Worm (Caenorhabditis elegans) whole organism, L3 larva: Measurements from ENCODE around the gene F10E7.9.

Experiments used
- R02D3.7 ChIP-seq: fragments of 150-350 bp; optimal IDR thresholded peaks from 2 replicates; lab custom pipeline; 2014; ENCODE audit warnings: missing biosample characterization, missing genetic modification characterization
- ZK546.5 ChIP-seq: sonication (generic microtip); optimal IDR thresholded peaks from 2 replicates; lab custom pipeline; 2017; ENCODE audit warnings: missing biosample characterization, missing genetic modification characterization
- aly-2 ChIP-seq: fragments of 150-350 bp; optimal IDR thresholded peaks from 2 replicates; lab custom pipeline; 2014; ENCODE audit warnings: missing biosample characterization, missing genetic modification characterization
- ama-1 ChIP-seq: fragments of 150-350 bp; optimal IDR thresholded peaks from 2 replicates; lab custom pipeline; 2018
- ceh-16 ChIP-seq: sonication (generic microtip); optimal IDR thresholded peaks from 2 replicates; lab custom pipeline; 2017; ENCODE audit warnings: missing biosample characterization, missing genetic modification characterization
- ceh-28 ChIP-seq: fragments of 150-350 bp; optimal IDR thresholded peaks from 2 replicates; lab custom pipeline; 2014; ENCODE audit warnings: missing biosample characterization, missing genetic modification reagents, missing genetic modification characterization
- ceh-82 ChIP-seq: fragments of 150-350 bp; optimal IDR thresholded peaks from 2 replicates; lab custom pipeline; 2014; ENCODE audit warnings: missing biosample characterization, missing genetic modification characterization
- ceh-9 ChIP-seq: sonication (generic microtip); optimal IDR thresholded peaks from 2 replicates; lab custom pipeline; 2018; ENCODE audit warnings: missing biosample characterization, missing genetic modification characterization
- daf-12 ChIP-seq: fragments of 150-350 bp; optimal IDR thresholded peaks from 2 replicates; lab custom pipeline; 2014; ENCODE audit warnings: missing biosample characterization, missing genetic modification reagents, missing genetic modification characterization
- egl-5 ChIP-seq: fragments of 150-350 bp; optimal IDR thresholded peaks from 2 replicates; lab custom pipeline; 2017; ENCODE audit warnings: missing biosample characterization, missing genetic modification reagents, missing genetic modification characterization, inconsistent platforms
- elt-1 ChIP-seq: fragments of 150-350 bp; optimal IDR thresholded peaks from 2 replicates; lab custom pipeline; 2014; ENCODE audit warnings: missing biosample characterization, missing genetic modification characterization
- elt-2 ChIP-seq: sonication (generic microtip); optimal IDR thresholded peaks from 2 replicates; lab custom pipeline; 2016; ENCODE audit warnings: missing genetic modification reagents, mild to moderate bottlenecking, missing genetic modification characterization, missing compliant biosample characterization
- elt-3 ChIP-seq, 3 experiments: fragments of 150-350 bp in 1 of 3; sonication (generic microtip) in 2 of 3; optimal IDR thresholded peaks; 2 replicates in 2 of 3; 4 replicates in 1 of 3; lab custom pipeline; 2014 to 2017; ENCODE audit warnings: missing biosample characterization in 3 of 3, missing genetic modification characterization in 3 of 3
- eor-1 ChIP-seq, 2 experiments: fragments of 150-350 bp; optimal IDR thresholded peaks; 2 replicates each; lab custom pipeline; 2014 to 2018; ENCODE audit warnings: missing biosample characterization in 2 of 2, missing genetic modification characterization in 2 of 2
- fkh-10 ChIP-seq: sonication (generic microtip); optimal IDR thresholded peaks from 2 replicates; lab custom pipeline; 2017; ENCODE audit warnings: missing biosample characterization, missing genetic modification reagents, missing genetic modification characterization
- fkh-2 ChIP-seq: fragments of 150-350 bp; optimal IDR thresholded peaks from 2 replicates; lab custom pipeline; 2014; ENCODE audit warnings: missing biosample characterization, missing genetic modification reagents, missing genetic modification characterization
- fos-1 ChIP-seq: fragments of 150-350 bp; optimal IDR thresholded peaks from 2 replicates; lab custom pipeline; 2014; ENCODE audit warnings: missing biosample characterization, missing genetic modification characterization
- jun-1 ChIP-seq: fragments of 150-350 bp; optimal IDR thresholded peaks from 2 replicates; lab custom pipeline; 2014; ENCODE audit warnings: missing biosample characterization, missing genetic modification reagents, missing genetic modification characterization
- lin-15B ChIP-seq: fragments of 150-350 bp; optimal IDR thresholded peaks from 2 replicates; lab custom pipeline; 2014; ENCODE audit warnings: missing biosample characterization, missing genetic modification characterization
- lin-39 ChIP-seq: fragments of 150-350 bp; optimal IDR thresholded peaks from 2 replicates; lab custom pipeline; 2018; ENCODE audit warnings: missing biosample characterization, missing genetic modification reagents, missing genetic modification characterization
- lsy-12 ChIP-seq: sonication (generic microtip); optimal IDR thresholded peaks from 2 replicates; lab custom pipeline; 2016; ENCODE audit warnings: mild to moderate bottlenecking, missing genetic modification characterization, missing compliant biosample characterization
- mdl-1 ChIP-seq: fragments of 150-350 bp; optimal IDR thresholded peaks from 2 replicates; lab custom pipeline; 2014; ENCODE audit warnings: missing biosample characterization, missing genetic modification characterization
- mml-1 ChIP-seq: fragments of 150-350 bp; sonication (generic microtip); optimal IDR thresholded peaks from 3 replicates; lab custom pipeline; 2014; ENCODE audit warnings: missing biosample characterization, missing genetic modification characterization
- nfya-1 ChIP-seq: sonication (generic microtip); optimal IDR thresholded peaks from 2 replicates; lab custom pipeline; 2017; ENCODE audit warnings: missing genetic modification characterization, mild to moderate bottlenecking, missing compliant biosample characterization, antibody characterized with exemption, moderate library complexity; ENCODE audit not compliant: insufficient read depth
- nhr-11 ChIP-seq: fragments of 150-350 bp; optimal IDR thresholded peaks from 2 replicates; lab custom pipeline; 2014; ENCODE audit warnings: missing biosample characterization, missing genetic modification characterization
- nhr-12 ChIP-seq: fragments of 150-350 bp; optimal IDR thresholded peaks from 2 replicates; lab custom pipeline; 2014; ENCODE audit warnings: missing biosample characterization, missing genetic modification characterization
- nhr-23 ChIP-seq: fragments of 150-350 bp; optimal IDR thresholded peaks from 2 replicates; lab custom pipeline; 2014; ENCODE audit warnings: missing biosample characterization, missing genetic modification reagents, missing genetic modification characterization
- nhr-25 ChIP-seq: sonication (generic microtip); optimal IDR thresholded peaks from 2 replicates; lab custom pipeline; 2017; ENCODE audit warnings: missing biosample characterization, missing genetic modification characterization
- nhr-28 ChIP-seq: fragments of 150-350 bp; optimal IDR thresholded peaks from 2 replicates; lab custom pipeline; 2014; ENCODE audit warnings: missing biosample characterization, missing genetic modification characterization
- nhr-67 ChIP-seq: fragments of 150-350 bp; optimal IDR thresholded peaks from 2 replicates; lab custom pipeline; 2014; ENCODE audit warnings: missing biosample characterization, missing genetic modification characterization
- nhr-76 ChIP-seq: fragments of 150-350 bp; sonication (generic microtip); optimal IDR thresholded peaks from 5 replicates; lab custom pipeline; 2014; ENCODE audit warnings: missing biosample characterization, missing genetic modification characterization
- nhr-77 ChIP-seq: fragments of 150-350 bp; optimal IDR thresholded peaks from 2 replicates; lab custom pipeline; 2014; ENCODE audit warnings: missing biosample characterization, missing genetic modification characterization
- pha-4 ChIP-seq: fragments of 150-350 bp; optimal IDR thresholded peaks from 2 replicates; lab custom pipeline; 2014; ENCODE audit warnings: missing biosample characterization, missing genetic modification reagents, missing genetic modification characterization
- pqm-1 ChIP-seq: fragments of 150-350 bp; optimal IDR thresholded peaks from 2 replicates; lab custom pipeline; 2017; ENCODE audit warnings: missing biosample characterization, missing genetic modification characterization, inconsistent platforms
- sea-2 ChIP-seq: fragments of 150-350 bp; sonication (generic microtip); optimal IDR thresholded peaks from 4 replicates; lab custom pipeline; 2014; ENCODE audit warnings: missing biosample characterization, missing genetic modification reagents, missing genetic modification characterization
- skn-1 ChIP-seq: fragments of 150-350 bp; optimal IDR thresholded peaks from 2 replicates; lab custom pipeline; 2014; ENCODE audit warnings: missing biosample characterization, missing genetic modification characterization
- snpc-4 ChIP-seq: fragments of 150-350 bp; optimal IDR thresholded peaks from 2 replicates; lab custom pipeline; 2014; ENCODE audit warnings: missing biosample characterization, missing genetic modification characterization
- tbx-2 ChIP-seq: sonication (generic microtip); optimal IDR thresholded peaks from 2 replicates; lab custom pipeline; 2016; ENCODE audit warnings: mild to moderate bottlenecking, missing genetic modification characterization, missing compliant biosample characterization
- unc-39 ChIP-seq: sonication (generic microtip); optimal IDR thresholded peaks from 4 replicates; lab custom pipeline; 2017; ENCODE audit warnings: missing biosample characterization, missing genetic modification characterization
- unc-62 ChIP-seq: fragments of 150-350 bp; sonication (generic microtip); optimal IDR thresholded peaks from 4 replicates; lab custom pipeline; 2014; ENCODE audit warnings: missing biosample characterization, missing genetic modification reagents, missing genetic modification characterization
- zag-1 ChIP-seq: fragments of 150-350 bp; optimal IDR thresholded peaks from 2 replicates; lab custom pipeline; 2014; ENCODE audit warnings: missing biosample characterization, missing genetic modification characterization
- ztf-11 ChIP-seq: fragments of 150-350 bp; optimal IDR thresholded peaks from 2 replicates; lab custom pipeline; 2014; ENCODE audit warnings: missing biosample characterization, missing genetic modification characterization

F10E7.9 gene

ce11 chrII:7109956-7110355, at the start of gene F10E7.9:
Gene F10E7.9, minus strand, starts transcription at chrII:7110056.
- TF ChIP-seq nfya-1 (tag; lab: Kevin White, UChicago) (no peak), zag-1 (tag; lab: Kevin White, UChicago) (no peak), tbx-2 (tag; lab: Kevin White, UChicago) (no peak), nhr-11 (tag; lab: Kevin White, UChicago) (no peak), mdl-1 (tag; lab: Kevin White, UChicago) (no peak), eor-1 (tag; optimal IDR thresholded peaks at IDR 0.05; lab: Kevin White, UChicago) (no peak), nhr-25 (tag; lab: Kevin White, UChicago) (no peak), jun-1 (no peak)
- TF ChIP-seq, all 47 proteins: peak for 0

- no peak for TF ChIP-seq skn-1 (tag; lab: Kevin White, UChicago)
- no peak for TF ChIP-seq aly-2 (tag; lab: Kevin White, UChicago)
- peak; percentile 64 for TF ChIP-seq pha-4 (tag; lab: Kevin White, UChicago)
- TF ChIP-seq pqm-1 (tag; lab: Kevin White, UChicago), result peak; percentile 50
- TF ChIP-seq elt-1 (tag; lab: Kevin White, UChicago), result no peak
- peak; percentile 6 for TF ChIP-seq fos-1
- TF ChIP-seq nhr-23 (tag; lab: Kevin White, UChicago), result peak; percentile 18
- peak; percentile 42 for TF ChIP-seq ceh-28
- peak; percentile 0 for TF ChIP-seq nhr-25 (tag; lab: Kevin White, UChicago)
- no peak for TF ChIP-seq unc-39 (tag; lab: Kevin White, UChicago)
- peak; percentile 54 for TF ChIP-seq jun-1
- peak; percentile 89 for TF ChIP-seq elt-2 (tag; lab: Kevin White, UChicago)
- no peak for TF ChIP-seq daf-12 (tag; lab: Kevin White, UChicago)
- no peak for TF ChIP-seq R02D3.7 (tag; lab: Kevin White, UChicago)
- no peak for TF ChIP-seq fkh-10 (GFP tag; lab: Kevin White, UChicago)
Measured at ce11 chrII:7157415-7157814, 47.6 kb upstream of the F10E7.9 start.

ce11 chrII:7155392-7155791, 45.5 kb upstream of the F10E7.9 start, which contains the start of gene C27H5.2:
Gene C27H5.2, plus strand, starts transcription at chrII:7155581.
- TF ChIP-seq ceh-16 (tag; lab: Kevin White, UChicago), result no peak
- peak; percentile 20 for TF ChIP-seq elt-2 (tag; lab: Kevin White, UChicago)
- TF ChIP-seq nhr-25 (tag; lab: Kevin White, UChicago), result peak; percentile 13
- TF ChIP-seq nhr-12 (tag; lab: Kevin White, UChicago), result no peak
- TF ChIP-seq nhr-77 (tag; lab: Kevin White, UChicago), result no peak
- peak; percentile 27 for TF ChIP-seq ama-1

DNA sequence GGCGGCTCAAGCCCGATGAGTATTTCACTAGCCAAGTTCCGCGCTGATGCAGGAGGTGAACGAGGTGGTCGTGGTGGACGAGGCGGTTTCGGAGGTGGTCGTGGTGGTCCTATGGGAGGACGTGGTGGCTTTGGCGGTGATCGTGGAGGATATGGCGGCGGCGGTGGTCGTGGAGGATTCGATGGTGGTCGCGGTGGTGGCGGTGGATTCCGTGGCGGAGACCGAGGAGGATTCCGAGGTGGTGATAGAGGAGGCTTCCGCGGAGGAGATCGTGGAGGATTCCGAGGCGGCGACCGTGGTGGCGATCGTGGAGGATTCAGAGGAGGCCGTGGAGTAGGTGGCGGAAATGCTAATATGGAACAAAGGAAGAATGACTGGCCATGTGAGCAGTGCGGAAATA, 44.9 kb upstream of the F10E7.9 start:
- TF ChIP-seq nhr-76 (tag; lab: Kevin White, UChicago) (no peak), eor-1 (tag; optimal IDR thresholded peaks at IDR 0.05; lab: Kevin White, UChicago) (no peak), elt-3 (tag; optimal IDR thresholded peaks at IDR 0.05; lab: Kevin White, UChicago) (no peak), pha-4 (tag; lab: Kevin White, UChicago) (no peak), lsy-12 (tag; lab: Kevin White, UChicago) (no peak), nhr-67 (tag; lab: Kevin White, UChicago) (no peak), fkh-10 (GFP tag; lab: Kevin White, UChicago) (no peak), lin-15B (no peak), ztf-11 (no peak), ceh-16 (tag; lab: Kevin White, UChicago) (no peak), elt-1 (tag; lab: Kevin White, UChicago) (no peak), egl-5 (tag; lab: Kevin White, UChicago) (no peak), zag-1 (tag; lab: Kevin White, UChicago) (no peak)

- peak; percentile 93 for TF ChIP-seq jun-1
- peak; percentile 82 for TF ChIP-seq elt-2 (tag; lab: Kevin White, UChicago)
- no peak for TF ChIP-seq fos-1
- TF ChIP-seq sea-2 (GFP tag; lab: Kevin White, UChicago), result no peak
- peak; percentile 86 for TF ChIP-seq R02D3.7 (tag; lab: Kevin White, UChicago)
- TF ChIP-seq mml-1 (tag; lab: Kevin White, UChicago), result no peak
- no peak for TF ChIP-seq ztf-11
- peak; percentile 59 for TF ChIP-seq ZK546.5 (tag; lab: Kevin White, UChicago)
- TF ChIP-seq unc-62, result peak; percentile 26
- TF ChIP-seq pha-4 (tag; lab: Kevin White, UChicago), result peak; percentile 99
- peak; percentile 84 for TF ChIP-seq nhr-11 (tag; lab: Kevin White, UChicago)
- no peak for TF ChIP-seq ceh-9
- TF ChIP-seq skn-1 (tag; lab: Kevin White, UChicago), result peak; percentile 98
- peak; percentile 41 for TF ChIP-seq mdl-1 (tag; lab: Kevin White, UChicago)
- peak; percentile 91 for TF ChIP-seq snpc-4
- peak; percentile 93 for TF ChIP-seq lsy-12 (tag; lab: Kevin White, UChicago)
- TF ChIP-seq lin-39 (tag; lab: Kevin White, UChicago), result peak; percentile 87
- TF ChIP-seq fkh-2 (tag; lab: Kevin White, UChicago), result no peak
- peak; percentile 74 for TF ChIP-seq zag-1 (tag; lab: Kevin White, UChicago)
- TF ChIP-seq pqm-1 (tag; lab: Kevin White, UChicago), result peak; percentile 82
- peak; percentile 62 for TF ChIP-seq ceh-82 (tag; lab: Kevin White, UChicago)
- TF ChIP-seq ceh-16 (tag; lab: Kevin White, UChicago), result no peak
- peak; percentile 96 for TF ChIP-seq nhr-23 (tag; lab: Kevin White, UChicago)
- no peak for TF ChIP-seq nhr-28
- no peak for TF ChIP-seq unc-39 (tag; lab: Kevin White, UChicago)
Measured at ce11 chrII:7151969-7152631, 42.2 kb upstream of the F10E7.9 start, which contains the start of gene fust-1. Gene fust-1, plus strand, starts transcription at chrII:7152581.
